Fruit fly (Drosophila melanogaster) whole organism, embryonic: ENCODE data around the gene Acat1.

Experiments used
- Abd-B ChIP-seq: fragments of 200-800 bp; sonication (Bioruptor generic); optimal IDR thresholded peaks from 2 replicates; lab custom pipeline; 2018; ENCODE audit warnings: missing biosample characterization, mild to moderate bottlenecking, missing genetic modification characterization, moderate library complexity
- Ada2b ChIP-seq: fragments of 200-800 bp; sonication (Bioruptor generic); IDR thresholded peaks from 2 replicates; pipeline ENCODE4 v1.3.6; 2022; ENCODE audit warnings: missing biosample characterization, missing genetic modification characterization
- Adf1 ChIP-seq: fragments of 200-800 bp; sonication (Bioruptor generic); IDR thresholded peaks from 2 replicates; pipeline ENCODE4 v1.3.6; 2022; ENCODE audit warnings: missing biosample characterization, missing genetic modification characterization
- Aef1 ChIP-seq: fragments of 200-800 bp; sonication (Bioruptor generic); IDR thresholded peaks from 3 replicates; pipeline ENCODE4 v1.3.6; 2022; ENCODE audit warnings: missing biosample characterization, missing genetic modification characterization
- BEAF-32 ChIP-seq: fragments of 200-800 bp; sonication (Bioruptor generic); optimal IDR thresholded peaks from 3 replicates; lab custom pipeline; 2017; ENCODE audit warnings: missing biosample characterization, missing genetic modification characterization, mild to moderate bottlenecking, moderate library complexity, missing genetic modification reagents
- Blimp-1 ChIP-seq: fragments of 200-800 bp; sonication (Bioruptor generic); optimal IDR thresholded peaks from 3 replicates; lab custom pipeline; 2018; ENCODE audit warnings: missing biosample characterization, missing genetic modification characterization, mild to moderate bottlenecking, moderate library complexity, missing genetic modification reagents
- CG1024 ChIP-seq: fragments of 200-800 bp; sonication (Bioruptor generic); IDR thresholded peaks from 2 replicates; pipeline ENCODE4 v1.3.6; 2022; ENCODE audit warnings: missing biosample characterization, missing genetic modification characterization
- CG10321 ChIP-seq: fragments of 200-800 bp; sonication (Bioruptor generic); IDR thresholded peaks from 2 replicates; pipeline ENCODE4 v1.3.6; 2022; ENCODE audit warnings: missing biosample characterization, missing genetic modification characterization
- CG10565 ChIP-seq: fragments of 200-800 bp; sonication (Bioruptor generic); optimal IDR thresholded peaks from 3 replicates; lab custom pipeline; 2016; ENCODE audit warnings: missing biosample characterization, mild to moderate bottlenecking, missing genetic modification characterization
- CG11093 ChIP-seq: fragments of 200-800 bp; sonication (Bioruptor generic); IDR thresholded peaks from 3 replicates; pipeline ENCODE4 v1.3.6; 2022; ENCODE audit warnings: missing biosample characterization, missing genetic modification characterization
- CG12071 ChIP-seq: fragments of 200-800 bp; sonication (Bioruptor generic); optimal IDR thresholded peaks from 3 replicates; lab custom pipeline; 2018; ENCODE audit warnings: missing biosample characterization, mild to moderate bottlenecking, missing genetic modification characterization
- CG13424 ChIP-seq: fragments of 200-800 bp; sonication (Bioruptor generic); optimal IDR thresholded peaks from 2 replicates; lab custom pipeline; 2019; ENCODE audit warnings: missing biosample characterization, mild to moderate bottlenecking, missing genetic modification characterization, moderate library complexity
- CG15011 ChIP-seq: fragments of 200-800 bp; sonication (Bioruptor generic); optimal IDR thresholded peaks from 3 replicates; lab custom pipeline; 2018; ENCODE audit warnings: missing biosample characterization, mild to moderate bottlenecking, missing genetic modification characterization
- CG15269 ChIP-seq: fragments of 200-800 bp; sonication (Bioruptor generic); optimal IDR thresholded peaks from 2 replicates; lab custom pipeline; 2018; ENCODE audit warnings: missing biosample characterization, mild to moderate bottlenecking, missing genetic modification characterization, moderate library complexity
- CG1529 ChIP-seq: fragments of 200-800 bp; sonication (Bioruptor generic); optimal IDR thresholded peaks from 3 replicates; lab custom pipeline; 2018; ENCODE audit warnings: missing biosample characterization, missing genetic modification characterization
- CG17385 ChIP-seq: fragments of 200-800 bp; sonication (Bioruptor generic); optimal IDR thresholded peaks from 3 replicates; lab custom pipeline; 2018; ENCODE audit warnings: missing biosample characterization, mild to moderate bottlenecking, missing genetic modification characterization
- CG3281 ChIP-seq: fragments of 200-800 bp; sonication (Bioruptor generic); optimal IDR thresholded peaks from 3 replicates; lab custom pipeline; 2017; ENCODE audit warnings: missing biosample characterization, mild to moderate bottlenecking, missing genetic modification characterization
- CG7271 ChIP-seq: fragments of 200-800 bp; sonication (Bioruptor generic); optimal IDR thresholded peaks from 2 replicates; lab custom pipeline; 2018; ENCODE audit warnings: missing biosample characterization, mild to moderate bottlenecking, missing genetic modification characterization, moderate library complexity
- CG7786 ChIP-seq: fragments of 200-800 bp; sonication (Bioruptor generic); optimal IDR thresholded peaks from 2 replicates; lab custom pipeline; 2016; ENCODE audit warnings: missing biosample characterization, missing genetic modification characterization
- CG8290 ChIP-seq, 3 experiments: fragments of 200-800 bp; sonication (Bioruptor generic); optimal IDR thresholded peaks; 2 replicates each; lab custom pipeline; 2016 to 2019; ENCODE audit warnings: missing biosample characterization in 3 of 3, missing genetic modification characterization in 3 of 3, mild to moderate bottlenecking in 2 of 3, moderate library complexity in 1 of 3
- CG8388 ChIP-seq: fragments of 200-800 bp; sonication (Bioruptor generic); optimal IDR thresholded peaks from 2 replicates; lab custom pipeline; 2019; ENCODE audit warnings: missing biosample characterization, mild to moderate bottlenecking, missing genetic modification characterization, moderate library complexity
- CTCF ChIP-seq: fragments of 200-800 bp; sonication (Bioruptor generic); optimal IDR thresholded peaks from 2 replicates; lab custom pipeline; 2017; ENCODE audit warnings: missing biosample characterization, mild to moderate bottlenecking, missing genetic modification characterization, moderate library complexity
- CkIIα-i1 ChIP-seq: fragments of 200-800 bp; sonication (Bioruptor generic); IDR thresholded peaks from 2 replicates; pipeline ENCODE4 v1.3.6; 2022; ENCODE audit warnings: missing biosample characterization, missing genetic modification characterization
- Dll ChIP-seq: fragments of 200-800 bp; sonication (Bioruptor generic); IDR thresholded peaks from 4 replicates; pipeline ENCODE4 v1.3.6; 2022; ENCODE audit warnings: missing biosample characterization, missing genetic modification characterization; ENCODE audit not compliant: partially characterized antibody
- Ets97D ChIP-seq: fragments of 200-800 bp; sonication (Bioruptor generic); optimal IDR thresholded peaks from 3 replicates; lab custom pipeline; 2016; ENCODE audit warnings: missing biosample characterization, missing genetic modification characterization
- HmgZ ChIP-seq: fragments of 200-800 bp; sonication (Bioruptor generic); optimal IDR thresholded peaks from 2 replicates; lab custom pipeline; 2018; ENCODE audit warnings: missing biosample characterization, mild to moderate bottlenecking, missing genetic modification characterization
- Hmx ChIP-seq: fragments of 200-800 bp; sonication (Bioruptor generic); optimal IDR thresholded peaks from 2 replicates; lab custom pipeline; 2016; ENCODE audit warnings: missing biosample characterization, missing genetic modification characterization
- Kr ChIP-seq: fragments of 200-800 bp; sonication (Bioruptor generic); optimal IDR thresholded peaks from 2 replicates; lab custom pipeline; 2017; ENCODE audit warnings: missing biosample characterization, mild to moderate bottlenecking, missing genetic modification characterization
- Nf-YC ChIP-seq: fragments of 200-800 bp; optimal IDR thresholded peaks from 3 replicates; lab custom pipeline; 2019; ENCODE audit warnings: missing biosample characterization, mild to moderate bottlenecking, missing genetic modification characterization, moderate library complexity
- Trl ChIP-seq, 3 experiments: fragments of >200 bp in 2 of 3; fragments of 200-800 bp in 1 of 3; sonication (Bioruptor generic) in 1 of 3; optimal IDR thresholded peaks; 2 replicates in 1 of 3; 3 replicates in 2 of 3; lab custom pipeline; 2016 to 2017; ENCODE audit warnings: missing biosample characterization in 1 of 3, missing genetic modification characterization in 1 of 3
- Xrp1 ChIP-seq: fragments of 200-800 bp; sonication (Bioruptor generic); IDR thresholded peaks from 2 replicates; pipeline ENCODE4 v1.3.6; 2022; ENCODE audit warnings: missing biosample characterization, missing genetic modification characterization
- amos ChIP-seq: fragments of 200-800 bp; sonication (Bioruptor generic); IDR thresholded peaks from 2 replicates; pipeline ENCODE4 v1.3.6; 2022; ENCODE audit warnings: missing biosample characterization, missing genetic modification characterization; ENCODE audit not compliant: partially characterized antibody
- ash1 ChIP-seq: fragments of 200-800 bp; sonication (Bioruptor generic); optimal IDR thresholded peaks from 2 replicates; lab custom pipeline; 2018; ENCODE audit warnings: missing biosample characterization, mild to moderate bottlenecking, missing genetic modification characterization
- bigmax ChIP-seq: fragments of 200-800 bp; sonication (Bioruptor generic); optimal IDR thresholded peaks from 2 replicates; lab custom pipeline; 2018; ENCODE audit warnings: missing biosample characterization, mild to moderate bottlenecking, missing genetic modification characterization
- ci ChIP-seq: fragments of 200-800 bp; sonication (Bioruptor generic); IDR thresholded peaks from 3 replicates; pipeline ENCODE4 v1.3.6; 2022; ENCODE audit warnings: missing biosample characterization, missing genetic modification characterization
- crol ChIP-seq: fragments of 200-800 bp; sonication (Bioruptor generic); IDR thresholded peaks from 2 replicates; pipeline ENCODE4 v1.3.6; 2022; ENCODE audit warnings: missing biosample characterization, missing genetic modification characterization
- dm ChIP-seq: fragments of 200-800 bp; sonication (Bioruptor generic); optimal IDR thresholded peaks from 3 replicates; lab custom pipeline; 2016; ENCODE audit warnings: missing biosample characterization, missing genetic modification characterization
- dysf ChIP-seq: fragments of 200-800 bp; sonication (Bioruptor generic); IDR thresholded peaks from 3 replicates; pipeline ENCODE4 v1.3.6; 2022; ENCODE audit warnings: missing biosample characterization, missing genetic modification characterization
- gfzf ChIP-seq: fragments of 200-800 bp; sonication (Bioruptor generic); optimal IDR thresholded peaks from 2 replicates; lab custom pipeline; 2016; ENCODE audit warnings: missing biosample characterization, mild to moderate bottlenecking, missing genetic modification characterization, moderate library complexity
- hth ChIP-seq: fragments of >200 bp; optimal IDR thresholded peaks from 2 replicates; lab custom pipeline; 2017; ENCODE audit warnings: inconsistent platforms
- ken ChIP-seq: fragments of 200-800 bp; sonication (Bioruptor generic); IDR thresholded peaks from 3 replicates; pipeline ENCODE4 v1.3.6; 2022; ENCODE audit warnings: missing biosample characterization, missing genetic modification characterization
- klu ChIP-seq: fragments of 200-800 bp; sonication (Bioruptor generic); IDR thresholded peaks from 2 replicates; pipeline ENCODE4 v1.3.6; 2022; ENCODE audit warnings: missing biosample characterization, missing genetic modification characterization
- oc ChIP-seq: fragments of 200-800 bp; sonication (Bioruptor generic); optimal IDR thresholded peaks from 2 replicates; lab custom pipeline; 2018; ENCODE audit warnings: missing biosample characterization, mild to moderate bottlenecking, missing genetic modification characterization, moderate library complexity
- pb ChIP-seq: fragments of 200-800 bp; sonication (Bioruptor generic); optimal IDR thresholded peaks from 3 replicates; lab custom pipeline; 2016; ENCODE audit warnings: missing biosample characterization, missing genetic modification characterization
- prd ChIP-seq, 3 experiments: fragments of >200 bp in 2 of 3; fragments of 200-800 bp in 1 of 3; sonication (Bioruptor generic) in 1 of 3; optimal IDR thresholded peaks in 2 of 3; IDR thresholded peaks in 1 of 3; 2 replicates in 2 of 3; 3 replicates in 1 of 3; pipeline versions ENCODE4 v1.3.6 to Lab custom; 2017 to 2022; ENCODE audit warnings: missing biosample characterization in 1 of 3, missing genetic modification characterization in 1 of 3
- repo ChIP-seq: fragments of 200-800 bp; sonication (Bioruptor generic); optimal IDR thresholded peaks from 2 replicates; lab custom pipeline; 2016; ENCODE audit warnings: missing biosample characterization, missing genetic modification characterization
- schlank ChIP-seq: fragments of 200-800 bp; sonication (Bioruptor generic); optimal IDR thresholded peaks from 2 replicates; lab custom pipeline; 2018; ENCODE audit warnings: missing biosample characterization, mild to moderate bottlenecking, missing genetic modification characterization
- stc ChIP-seq: fragments of 200-800 bp; sonication (Bioruptor generic); IDR thresholded peaks from 2 replicates; pipeline ENCODE4 v1.3.6; 2022; ENCODE audit warnings: missing biosample characterization, missing genetic modification characterization
- usp ChIP-seq: fragments of >200 bp; optimal IDR thresholded peaks from 2 replicates; lab custom pipeline; 2017; ENCODE audit warnings: missing biosample characterization, missing genetic modification characterization
- zfh1 ChIP-seq: fragments of 200-800 bp; sonication (Bioruptor generic); IDR thresholded peaks from 3 replicates; pipeline ENCODE4 v1.3.6; 2022; ENCODE audit warnings: missing biosample characterization, missing genetic modification characterization

The Acat1 gene

DNA sequence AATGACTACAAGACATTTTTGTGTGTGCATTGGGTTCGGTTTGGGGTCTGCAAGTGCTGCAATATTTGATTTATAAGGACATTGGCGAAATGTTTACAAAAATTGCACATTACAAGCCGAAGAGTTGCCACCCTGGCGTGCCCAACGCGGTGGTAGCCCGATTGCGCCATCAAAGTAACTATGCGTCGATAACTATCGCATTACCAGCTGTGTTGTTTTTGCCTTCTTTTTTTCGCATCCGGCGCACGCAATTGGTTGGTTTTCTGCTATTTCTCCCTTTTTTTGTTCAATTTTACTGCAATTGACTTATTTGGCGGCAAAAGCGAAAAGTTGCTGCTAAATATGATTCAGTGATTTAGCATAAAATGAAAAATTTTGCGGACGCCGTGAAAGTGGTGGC lies 46.1 kb upstream of the Acat1 start, which contains the start of gene RpS14b (continued):
- TF ChIP-seq CG1024 (GFP tag; lab: Robert Waterston, UW) (no peak), ken (GFP tag; lab: Robert Waterston, UW) (peak; percentile 60; the same call in 1 of the 3 replicates), dysf (peak; percentile 65; the same call in 2 of the 3 replicates), CG15011 (GFP tag; lab: Kevin White, UChicago) (peak; percentile 31), stc (GFP tag; lab: Robert Waterston, UW) (peak; percentile 65; the same call in 1 of the 2 replicates), Dll (GFP tag; lab: Robert Waterston, UW) (peak; percentile 70), crol (GFP tag; lab: Robert Waterston, UW) (no peak), zfh1 (GFP tag; lab: Robert Waterston, UW) (peak; percentile 73), CG13424 (peak; percentile 23), Ets97D (GFP tag; lab: Kevin White, UChicago) (peak; percentile 98), usp (GFP tag; lab: Kevin White, UChicago) (no peak), bigmax (peak; percentile 6), schlank (tag; lab: Kevin White, UChicago) (peak; percentile 77), repo (GFP tag; lab: Kevin White, UChicago) (peak; percentile 28), Trl (optimal IDR thresholded peaks at IDR 0.05; lab: Kevin White, UChicago) (no peak), Trl (GFP tag; optimal IDR thresholded peaks at IDR 0.05; lab: Kevin White, UChicago) (peak; percentile 69), CG10321 (peak; percentile 42; the same call in 1 of the 2 replicates), dm (GFP tag; lab: Kevin White, UChicago) (peak; percentile 80), CG17385 (GFP tag; lab: Kevin White, UChicago) (peak; percentile 66), ash1 (peak; percentile 59), hth (lab: Kevin White, UChicago) (no peak), CG8290 (GFP tag; optimal IDR thresholded peaks at IDR 0.05; lab: Kevin White, UChicago) (peak; percentile 15), CG8290 (tag; optimal IDR thresholded peaks at IDR 0.05; lab: Kevin White, UChicago) (peak in 1 of 2 experiments; percentile 88), CTCF (GFP tag; lab: Kevin White, UChicago) (peak; percentile 26), CG11093 (GFP tag; lab: Robert Waterston, UW) (no peak), pb (GFP tag; lab: Kevin White, UChicago) (peak; percentile 51), CG7786 (GFP tag; lab: Kevin White, UChicago) (peak; percentile 32), amos (GFP tag; lab: Robert Waterston, UW) (peak; percentile 83), Nf-YC (peak; percentile 69), CG7271 (tag; lab: Kevin White, UChicago) (peak; percentile 28), CG1529 (no peak), CG3281 (GFP tag; lab: Kevin White, UChicago) (peak; percentile 68), Ada2b (GFP tag; lab: Robert Waterston, UW) (peak; percentile 47; the same call in 1 of the 2 replicates), CG10565 (GFP tag; lab: Kevin White, UChicago) (no peak), oc (no peak), Kr (GFP tag; lab: Kevin White, UChicago) (no peak), CkIIα-i1 (GFP tag; lab: Robert Waterston, UW) (0 out of 2 replicates have a peak, but pooled peaks have one; percentile 26), gfzf (peak; percentile 44), Blimp-1 (GFP tag; lab: Kevin White, UChicago) (no peak), prd (optimal IDR thresholded peaks at IDR 0.05; lab: Kevin White, UChicago) (no peak), prd (GFP tag; IDR thresholded peaks at IDR 0.05; lab: Robert Waterston, UW) (peak; percentile 41; the same call in 1 of the 3 replicates), ci (GFP tag; lab: Robert Waterston, UW) (peak; percentile 91), Xrp1 (GFP tag; lab: Robert Waterston, UW) (no peak), Hmx (GFP tag; lab: Kevin White, UChicago) (no peak), CG15269 (tag; lab: Kevin White, UChicago) (peak; percentile 61), Aef1 (GFP tag; lab: Robert Waterston, UW) (peak; percentile 70), HmgZ (tag; lab: Kevin White, UChicago) (peak; percentile 62), CG12071 (GFP tag; lab: Kevin White, UChicago) (peak; percentile 42), BEAF-32 (GFP tag; lab: Kevin White, UChicago) (peak; percentile 81), klu (peak; percentile 23; the same call in 1 of the 2 replicates), Abd-B (GFP tag; lab: Kevin White, UChicago) (no peak), CG8388 (no peak), Adf1 (GFP tag; lab: Robert Waterston, UW) (peak; percentile 54)
